Worm (Caenorhabditis elegans): ENCODE measurements around the gene ttr-9.

Gene ttr-9

ce11 chrIV:9506251-9506650 lies at the start of gene ttr-9:
Gene ttr-9 (minus strand): TSS chrIV:9506351.
- no peak for TF ChIP-seq lin-15B (tag; optimal IDR thresholded peaks at IDR 0.05)
- no peak for TF ChIP-seq ceh-88 (GFP tag; IDR thresholded peaks at IDR 0.05)
- no peak for TF ChIP-seq aha-1 (tag; optimal IDR thresholded peaks at IDR 0.05)
- no peak for TF ChIP-seq nhr-84 (tag; optimal IDR thresholded peaks at IDR 0.05)
- TF ChIP-seq swsn-7 (tag; optimal IDR thresholded peaks at IDR 0.05): no peak
- no peak for TF ChIP-seq isw-1 (GFP tag; IDR thresholded peaks at IDR 0.05)
- TF ChIP-seq nhr-77 (tag; optimal IDR thresholded peaks at IDR 0.05): no peak
- no peak for TF ChIP-seq blmp-1 (tag; optimal IDR thresholded peaks at IDR 0.05)
- no peak for TF ChIP-seq nhr-12 (tag; optimal IDR thresholded peaks at IDR 0.05)
- TF ChIP-seq grh-1 (GFP tag; IDR thresholded peaks at IDR 0.05): no peak
- TF ChIP-seq unc-30 (tag; optimal IDR thresholded peaks at IDR 0.05): no peak

- no peak for TF ChIP-seq nhr-237 (tag; optimal IDR thresholded peaks at IDR 0.05)
Observed at ce11 chrIV:9545986-9546385, 39.8 kb upstream of the ttr-9 start, which contains the start of gene T05A1.5. Gene T05A1.5 (plus strand): TSS chrIV:9546286.

ce11 chrIV:9540342-9540856 lies 34.2 kb upstream of the ttr-9 start, which contains the start of gene fbl-1:
Gene fbl-1 (plus strand): TSS chrIV:9540806.
- TF ChIP-seq ceh-8 (GFP tag; optimal IDR thresholded peaks at IDR 0.05): no peak
- TF ChIP-seq nhr-85 (tag): no peak
- no peak for TF ChIP-seq C04F5.9 (tag; optimal IDR thresholded peaks at IDR 0.05)
- no peak for TF ChIP-seq nhr-11 (tag; optimal IDR thresholded peaks at IDR 0.05)
- TF ChIP-seq sup-37 (GFP tag; optimal IDR thresholded peaks at IDR 0.05): no peak
- TF ChIP-seq nhr-20 (tag; optimal IDR thresholded peaks at IDR 0.05): no peak
- no peak for TF ChIP-seq lir-3 (tag; optimal IDR thresholded peaks at IDR 0.05; ENCODE audit: poor library complexity)
- peak in 1 of 2 experiments; percentile 8 for TF ChIP-seq lin-35 (GFP tag; optimal IDR thresholded peaks at IDR 0.05)
- no peak for TF ChIP-seq hpl-2 (GFP tag; optimal IDR thresholded peaks at IDR 0.05)
- peak; percentile 93 for TF ChIP-seq elt-2 (tag; optimal IDR thresholded peaks at IDR 0.05)
- TF ChIP-seq pqm-1 (tag; optimal IDR thresholded peaks at IDR 0.05): peak; percentile 41
- TF ChIP-seq skn-1 (tag; optimal IDR thresholded peaks at IDR 0.05): no peak
- TF ChIP-seq mab-9 (GFP tag; IDR thresholded peaks at IDR 0.05): no peak
- no peak for TF ChIP-seq sptf-1 (tag; optimal IDR thresholded peaks at IDR 0.05)

DNA sequence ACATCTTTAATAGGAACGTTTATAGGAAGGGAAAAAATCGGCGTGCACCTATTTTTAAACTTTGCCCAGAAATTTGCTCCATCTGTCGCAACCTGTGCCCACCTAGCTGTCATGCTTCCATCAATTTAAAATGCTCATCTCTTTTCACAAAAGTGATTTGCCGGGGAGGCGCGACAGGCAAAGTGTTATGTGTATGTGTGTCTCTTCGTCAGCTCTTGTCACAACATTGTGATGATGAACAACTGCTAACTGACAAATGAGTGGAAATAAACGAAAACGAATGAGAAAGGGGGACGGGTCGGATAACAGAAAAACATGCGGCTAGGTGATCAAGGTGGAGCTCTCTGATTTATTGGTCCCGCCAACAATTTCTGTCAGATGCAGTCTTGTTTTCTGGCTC lies 32.1 kb upstream of the ttr-9 start:
- peak; percentile 66 for TF ChIP-seq nhr-71 (tag; optimal IDR thresholded peaks at IDR 0.05)
- TF ChIP-seq lin-14 (GFP tag; optimal IDR thresholded peaks at IDR 0.05): peak; percentile 75
- TF ChIP-seq lsy-2 (tag; optimal IDR thresholded peaks at IDR 0.05): peak in 1 of 2 experiments; percentile 6
- TF ChIP-seq ceh-82 (tag; optimal IDR thresholded peaks at IDR 0.05): no peak
- TF ChIP-seq C34B4.2 (tag; optimal IDR thresholded peaks at IDR 0.05): no peak
- peak; percentile 12 for TF ChIP-seq snu-23 (GFP tag; optimal IDR thresholded peaks at IDR 0.05)
- no peak for TF ChIP-seq unc-130 (tag; optimal IDR thresholded peaks at IDR 0.05)
- TF ChIP-seq rnt-1 (tag; optimal IDR thresholded peaks at IDR 0.05): peak; percentile 79

DNA sequence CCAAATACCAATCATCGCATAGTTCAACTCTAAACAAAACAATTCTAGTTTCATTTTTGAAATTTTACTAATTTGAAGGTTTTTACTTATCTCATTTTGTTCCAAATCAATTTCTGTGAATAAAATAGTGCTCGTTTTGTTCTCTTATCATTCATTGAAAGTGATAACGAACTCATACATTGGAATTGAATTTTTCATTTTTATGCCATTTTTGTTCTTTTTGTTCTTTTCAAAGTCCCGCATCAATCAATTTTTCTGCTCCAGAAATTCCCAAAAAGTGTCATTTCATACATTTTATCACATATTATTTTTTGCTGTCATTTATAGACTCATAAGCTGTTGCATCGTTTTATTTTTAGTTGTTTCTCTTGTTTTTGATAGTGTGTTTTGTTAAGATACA lies 31.3 kb upstream of the ttr-9 start:
- TF ChIP-seq ama-1 (optimal IDR thresholded peaks at IDR 0.05): no peak
- TF ChIP-seq elt-2 (tag; optimal IDR thresholded peaks at IDR 0.05): peak; percentile 39

DNA sequence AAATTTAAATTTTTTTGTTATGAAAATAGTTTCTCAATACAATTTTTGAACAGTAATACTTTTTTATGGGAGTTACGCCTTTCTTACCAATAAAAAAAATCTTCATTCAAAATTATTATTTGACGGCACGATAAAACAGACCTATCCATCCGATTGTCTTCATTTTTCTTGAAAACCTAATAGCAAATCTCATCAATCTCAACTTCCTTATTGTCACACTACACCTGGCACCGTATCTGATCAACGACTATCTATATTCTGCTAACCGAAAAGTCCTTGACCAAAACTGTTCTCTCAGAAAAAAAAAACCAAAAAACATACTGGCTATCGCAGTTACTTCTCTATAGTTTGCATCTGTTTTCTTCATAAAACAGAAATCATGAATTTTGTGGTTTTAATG lies 30.0 kb upstream of the ttr-9 start:
- peak; percentile 22 for TF ChIP-seq blmp-1 (tag; optimal IDR thresholded peaks at IDR 0.05)
- no peak for TF ChIP-seq nhr-28 (tag; optimal IDR thresholded peaks at IDR 0.05)
- TF ChIP-seq ceh-63 (GFP tag; optimal IDR thresholded peaks at IDR 0.05): no peak
- TF ChIP-seq unc-62 (GFP tag; optimal IDR thresholded peaks at IDR 0.05): no peak
- TF ChIP-seq snpc-4 (tag; optimal IDR thresholded peaks at IDR 0.05): no peak
- no peak for TF ChIP-seq ceh-82 (tag; optimal IDR thresholded peaks at IDR 0.05)
- TF ChIP-seq nhr-84 (tag; optimal IDR thresholded peaks at IDR 0.05): no peak
- TF ChIP-seq F16B12.6 (tag; optimal IDR thresholded peaks at IDR 0.05): no peak
- TF ChIP-seq mep-1 (tag; optimal IDR thresholded peaks at IDR 0.05): no peak
- TF ChIP-seq isw-1 (GFP tag; IDR thresholded peaks at IDR 0.05): no peak
- TF ChIP-seq dpl-1 (GFP tag; optimal IDR thresholded peaks at IDR 0.05): no peak
- no peak for TF ChIP-seq swsn-7 (tag; optimal IDR thresholded peaks at IDR 0.05)
- TF ChIP-seq fkh-8 (tag; optimal IDR thresholded peaks at IDR 0.05): no peak
- no peak for TF ChIP-seq grh-1 (GFP tag; IDR thresholded peaks at IDR 0.05)
- TF ChIP-seq egl-13 (tag; optimal IDR thresholded peaks at IDR 0.05): no peak
- TF ChIP-seq nhr-19 (GFP tag; conservative IDR thresholded peaks at IDR 0.05): no peak
- TF ChIP-seq aly-2 (tag; optimal IDR thresholded peaks at IDR 0.05): no peak
- TF ChIP-seq lsy-2 (tag; optimal IDR thresholded peaks at IDR 0.05): no peak
